Worm (Caenorhabditis elegans): ENCODE measurements around the gene ZK742.7.

The ZK742.7 gene

ce11 chrV:7836911-7837310 is 38.7 kb downstream of the ZK742.7 start, which contains the start of gene txt-5:
TSS of gene txt-5 (minus strand) at chrV:7837134.
- peak; percentile 64 for TF ChIP-seq zip-8 (tag; optimal IDR thresholded peaks at IDR 0.05)
- no peak for TF ChIP-seq sptf-1 (tag; optimal IDR thresholded peaks at IDR 0.05)

ce11 chrV:7837809-7838208 is 39.6 kb downstream of the ZK742.7 start, which contains the start of gene ttr-33:
TSS of gene ttr-33 (minus strand) at chrV:7837909.
- TF ChIP-seq snpc-4 (tag; optimal IDR thresholded peaks at IDR 0.05) (no peak), elt-3 (tag; optimal IDR thresholded peaks at IDR 0.05) (no peak), blmp-1 (tag; optimal IDR thresholded peaks at IDR 0.05) (no peak), nhr-12 (tag; optimal IDR thresholded peaks at IDR 0.05) (no peak), ceh-43 (GFP tag; optimal IDR thresholded peaks at IDR 0.05) (no peak), ham-2 (GFP tag; optimal IDR thresholded peaks at IDR 0.05) (no peak), flh-1 (GFP tag; optimal IDR thresholded peaks at IDR 0.05) (no peak)

- TF ChIP-seq drap-1 (GFP tag; optimal IDR thresholded peaks at IDR 0.05) = no peak
- no peak for TF ChIP-seq unc-39 (tag; optimal IDR thresholded peaks at IDR 0.05)
- TF ChIP-seq tbx-8 (GFP tag; optimal IDR thresholded peaks at IDR 0.05) = no peak
- no peak for TF ChIP-seq zip-8 (tag; optimal IDR thresholded peaks at IDR 0.05)
- no peak for TF ChIP-seq nhr-76 (tag; optimal IDR thresholded peaks at IDR 0.05)
- TF ChIP-seq nhr-12 (tag; optimal IDR thresholded peaks at IDR 0.05) = no peak
- no peak for TF ChIP-seq ceh-83 (GFP tag; optimal IDR thresholded peaks at IDR 0.05)
- TF ChIP-seq ceh-39 (tag; optimal IDR thresholded peaks at IDR 0.05) = no peak
- no peak for TF ChIP-seq elt-3 (tag; optimal IDR thresholded peaks at IDR 0.05)
- no peak for TF ChIP-seq mep-1 (tag; optimal IDR thresholded peaks at IDR 0.05)
- no peak for TF ChIP-seq sptf-1 (tag; optimal IDR thresholded peaks at IDR 0.05)
- no peak for TF ChIP-seq bed-3 (GFP tag; optimal IDR thresholded peaks at IDR 0.05)
- no peak for TF ChIP-seq unc-120 (tag; optimal IDR thresholded peaks at IDR 0.05; ENCODE audit: poor library complexity, severe bottlenecking)
- TF ChIP-seq blmp-1 (tag; optimal IDR thresholded peaks at IDR 0.05) = no peak
- TF ChIP-seq ceh-43 (GFP tag; optimal IDR thresholded peaks at IDR 0.05) = no peak
- no peak for TF ChIP-seq cnd-1 (tag; optimal IDR thresholded peaks at IDR 0.05)
Measured at ce11 chrV:7839485-7839884, 41.3 kb downstream of the ZK742.7 start, which contains the start of gene C37C3.12. TSS of gene C37C3.12 (minus strand) at chrV:7839585.

- TF ChIP-seq lsy-2 (tag; optimal IDR thresholded peaks at IDR 0.05) (no peak), snpc-4 (tag; optimal IDR thresholded peaks at IDR 0.05) (no peak), flh-1 (GFP tag; optimal IDR thresholded peaks at IDR 0.05) (no peak), mab-5 (tag; optimal IDR thresholded peaks at IDR 0.05) (no peak), nhr-28 (tag; optimal IDR thresholded peaks at IDR 0.05) (no peak), mls-2 (tag; optimal IDR thresholded peaks at IDR 0.05) (no peak), tbx-8 (GFP tag; optimal IDR thresholded peaks at IDR 0.05) (no peak), bed-3 (GFP tag; optimal IDR thresholded peaks at IDR 0.05) (no peak), ces-1 (GFP tag; optimal IDR thresholded peaks at IDR 0.05) (no peak), lin-32 (GFP tag; optimal IDR thresholded peaks at IDR 0.05) (no peak), nhr-237 (tag; optimal IDR thresholded peaks at IDR 0.05) (no peak)
Measured at ce11 chrV:7842228-7842627, 44.0 kb downstream of the ZK742.7 start, which contains the start of gene grd-8. TSS of gene grd-8 (plus strand) at chrV:7842528.

- TF ChIP-seq ceh-39 (tag; optimal IDR thresholded peaks at IDR 0.05) (no peak), blmp-1 (tag; optimal IDR thresholded peaks at IDR 0.05) (no peak), mab-5 (tag; optimal IDR thresholded peaks at IDR 0.05) (no peak), pha-4 (tag; optimal IDR thresholded peaks at IDR 0.05) (no peak), lin-32 (GFP tag; optimal IDR thresholded peaks at IDR 0.05) (no peak), zip-8 (tag; optimal IDR thresholded peaks at IDR 0.05) (no peak), ceh-83 (GFP tag; optimal IDR thresholded peaks at IDR 0.05) (no peak), snpc-4 (tag; optimal IDR thresholded peaks at IDR 0.05) (no peak), flh-1 (GFP tag; optimal IDR thresholded peaks at IDR 0.05) (no peak), unc-39 (tag; optimal IDR thresholded peaks at IDR 0.05) (no peak), nhr-76 (tag; optimal IDR thresholded peaks at IDR 0.05) (no peak), sem-2 (GFP tag; optimal IDR thresholded peaks at IDR 0.05) (no peak), cnd-1 (tag; optimal IDR thresholded peaks at IDR 0.05) (no peak), nhr-28 (tag; optimal IDR thresholded peaks at IDR 0.05) (no peak), elt-1 (tag; optimal IDR thresholded peaks at IDR 0.05; ENCODE audit: borderline replicate concordance, insufficient read depth) (no peak), lin-13 (tag; optimal IDR thresholded peaks at IDR 0.05) (no peak), unc-62 (GFP tag; optimal IDR thresholded peaks at IDR 0.05) (no peak), lsy-2 (tag; optimal IDR thresholded peaks at IDR 0.05) (no peak)
Measured at ce11 chrV:7847170-7847569, 49.0 kb downstream of the ZK742.7 start, which contains the start of gene memo-1. TSS of gene memo-1 (minus strand) at chrV:7847171.
